Worm (Caenorhabditis elegans): Measurements from ENCODE around the gene T24A6.1.

T24A6.1 gene

ce11 chrV:3606391-3606790, 47.5 kb downstream of the T24A6.1 start:
- TF ChIP-seq elt-3 (tag; optimal IDR thresholded peaks at IDR 0.05), result no peak
- TF ChIP-seq lin-15B (tag; optimal IDR thresholded peaks at IDR 0.05), result no peak
- no peak for TF ChIP-seq tbx-2 (tag; optimal IDR thresholded peaks at IDR 0.05)
- TF ChIP-seq unc-62 (GFP tag; optimal IDR thresholded peaks at IDR 0.05), result no peak
- TF ChIP-seq lin-39 (tag; optimal IDR thresholded peaks at IDR 0.05), result no peak
- TF ChIP-seq fos-1 (tag; optimal IDR thresholded peaks at IDR 0.05), result no peak

Data from whole organism, L3 larva.